Fruit fly (Drosophila melanogaster) whole organism, embryonic: ENCODE measurements around the gene Acp63F.
A peak's percentile ranks its signal among the peaks of the same experiment; 100 is the strongest.

Source experiments
- Ada2b ChIP-seq: fragments of 200-800 bp; sonication (Bioruptor generic); IDR thresholded peaks from 2 replicates; pipeline ENCODE4 v1.3.6; 2022; ENCODE audit warnings: missing biosample characterization, missing genetic modification characterization
- CG10565 ChIP-seq: fragments of 200-800 bp; sonication (Bioruptor generic); optimal IDR thresholded peaks from 3 replicates; lab custom pipeline; 2016; ENCODE audit warnings: missing biosample characterization, mild to moderate bottlenecking, missing genetic modification characterization
- CG12299 ChIP-seq: fragments of 200-800 bp; sonication (Bioruptor generic); optimal IDR thresholded peaks from 2 replicates; lab custom pipeline; 2018; ENCODE audit warnings: missing biosample characterization, mild to moderate bottlenecking, missing genetic modification characterization
- CG12769 ChIP-seq: fragments of 200-800 bp; sonication (Bioruptor generic); optimal IDR thresholded peaks from 2 replicates; lab custom pipeline; 2019; ENCODE audit warnings: missing biosample characterization, mild to moderate bottlenecking, missing genetic modification characterization, moderate library complexity
- CG14667 ChIP-seq: fragments of 200-800 bp; sonication (Bioruptor generic); IDR thresholded peaks from 2 replicates; pipeline ENCODE4 v1.3.6; 2022; ENCODE audit warnings: missing biosample characterization, missing genetic modification characterization
- CG1529 ChIP-seq: fragments of 200-800 bp; sonication (Bioruptor generic); optimal IDR thresholded peaks from 3 replicates; lab custom pipeline; 2018; ENCODE audit warnings: missing biosample characterization, missing genetic modification characterization
- CG17359 ChIP-seq: fragments of 200-800 bp; sonication (Bioruptor generic); optimal IDR thresholded peaks from 3 replicates; lab custom pipeline; 2018; ENCODE audit warnings: missing biosample characterization, mild to moderate bottlenecking, missing genetic modification characterization, moderate library complexity
- CG1792 ChIP-seq: fragments of 200-800 bp; sonication (Bioruptor generic); optimal IDR thresholded peaks from 2 replicates; lab custom pipeline; 2016; ENCODE audit warnings: missing biosample characterization, missing genetic modification characterization
- CG18619 ChIP-seq: fragments of 200-800 bp; sonication (Bioruptor generic); optimal IDR thresholded peaks from 3 replicates; lab custom pipeline; 2017; ENCODE audit warnings: missing biosample characterization, mild to moderate bottlenecking, missing genetic modification characterization
- CG3281 ChIP-seq: fragments of 200-800 bp; sonication (Bioruptor generic); optimal IDR thresholded peaks from 3 replicates; lab custom pipeline; 2017; ENCODE audit warnings: missing biosample characterization, mild to moderate bottlenecking, missing genetic modification characterization
- CG3838 ChIP-seq: fragments of 200-800 bp; sonication (Bioruptor generic); optimal IDR thresholded peaks from 3 replicates; lab custom pipeline; 2016; ENCODE audit warnings: missing biosample characterization, missing genetic modification characterization
- CG4617 ChIP-seq: fragments of 200-800 bp; sonication (Bioruptor generic); optimal IDR thresholded peaks from 3 replicates; lab custom pipeline; 2016; ENCODE audit warnings: missing biosample characterization, missing genetic modification characterization, borderline replicate concordance
- CG5245 ChIP-seq: fragments of 200-800 bp; sonication (Bioruptor generic); optimal IDR thresholded peaks from 3 replicates; lab custom pipeline; 2016; ENCODE audit warnings: missing biosample characterization, missing genetic modification characterization
- CG8089 ChIP-seq: fragments of 200-800 bp; sonication (Bioruptor generic); optimal IDR thresholded peaks from 3 replicates; lab custom pipeline; 2016; ENCODE audit warnings: missing biosample characterization, missing genetic modification characterization
- CG9727 ChIP-seq: fragments of 200-800 bp; sonication (Bioruptor generic); optimal IDR thresholded peaks from 3 replicates; lab custom pipeline; 2017; ENCODE audit warnings: missing biosample characterization, mild to moderate bottlenecking, missing genetic modification characterization
- Dbx ChIP-seq: fragments of 200-800 bp; sonication (Bioruptor generic); IDR thresholded peaks from 3 replicates; pipeline ENCODE4 v1.3.6; 2022; ENCODE audit warnings: missing biosample characterization, missing genetic modification characterization
- Dip3 ChIP-seq: fragments of 200-800 bp; sonication (Bioruptor generic); optimal IDR thresholded peaks from 3 replicates; lab custom pipeline; 2016; ENCODE audit warnings: missing biosample characterization, missing genetic modification characterization
- ERR ChIP-seq: fragments of 200-800 bp; sonication (Bioruptor generic); optimal IDR thresholded peaks from 2 replicates; lab custom pipeline; 2016; ENCODE audit warnings: missing biosample characterization, missing genetic modification characterization
- Fer2 ChIP-seq: fragments of 200-800 bp; sonication (Bioruptor generic); optimal IDR thresholded peaks from 2 replicates; lab custom pipeline; 2018; ENCODE audit warnings: missing biosample characterization, mild to moderate bottlenecking, missing genetic modification characterization, moderate library complexity
- Hr78 ChIP-seq, 2 experiments: fragments of 200-800 bp in 1 of 2; fragments of >200 bp in 1 of 2; sonication (Bioruptor generic) in 1 of 2; optimal IDR thresholded peaks; 2 replicates each; lab custom pipeline; 2017 to 2019; ENCODE audit warnings: missing biosample characterization in 2 of 2, missing genetic modification characterization in 2 of 2, mild to moderate bottlenecking in 1 of 2, moderate library complexity in 1 of 2
- Lhr ChIP-seq: fragments of 200-800 bp; sonication (Bioruptor generic); optimal IDR thresholded peaks from 3 replicates; lab custom pipeline; 2017; ENCODE audit warnings: mild to moderate bottlenecking, missing biosample characterization, missing genetic modification reagents, missing genetic modification characterization
- MESR4 ChIP-seq: fragments of 200-800 bp; sonication (Bioruptor generic); optimal IDR thresholded peaks from 2 replicates; lab custom pipeline; 2018; ENCODE audit warnings: missing biosample characterization, mild to moderate bottlenecking, missing genetic modification characterization, moderate library complexity
- Nf-YC ChIP-seq: fragments of 200-800 bp; optimal IDR thresholded peaks from 3 replicates; lab custom pipeline; 2019; ENCODE audit warnings: missing biosample characterization, mild to moderate bottlenecking, missing genetic modification characterization, moderate library complexity
- Optix ChIP-seq: fragments of 200-800 bp; sonication (Bioruptor generic); IDR thresholded peaks from 3 replicates; pipeline ENCODE4 v1.3.6; 2022; ENCODE audit warnings: missing biosample characterization, missing genetic modification characterization
- Ravus ChIP-seq: fragments of 200-800 bp; sonication (Bioruptor generic); IDR thresholded peaks from 2 replicates; pipeline ENCODE4 v1.3.6; 2022; ENCODE audit warnings: missing biosample characterization, missing genetic modification characterization
- Sox102F ChIP-seq: fragments of 200-800 bp; sonication (Bioruptor generic); optimal IDR thresholded peaks from 2 replicates; lab custom pipeline; 2018; ENCODE audit warnings: missing biosample characterization, mild to moderate bottlenecking, missing genetic modification characterization, moderate library complexity
- Xbp1 ChIP-seq: fragments of 200-800 bp; sonication (Bioruptor generic); optimal IDR thresholded peaks from 3 replicates; lab custom pipeline; 2016; ENCODE audit warnings: missing biosample characterization, mild to moderate bottlenecking, missing genetic modification characterization
- ap ChIP-seq: fragments of 200-800 bp; sonication (Bioruptor generic); IDR thresholded peaks from 2 replicates; pipeline ENCODE4 v1.3.6; 2022; ENCODE audit warnings: missing biosample characterization, missing genetic modification characterization
- bbx ChIP-seq: fragments of 200-800 bp; sonication (Bioruptor generic); IDR thresholded peaks from 2 replicates; pipeline ENCODE4 v1.3.6; 2022; ENCODE audit warnings: missing biosample characterization, missing genetic modification characterization; ENCODE audit not compliant: partially characterized antibody
- cas ChIP-seq: fragments of 200-800 bp; sonication (Bioruptor generic); IDR thresholded peaks from 2 replicates; pipeline ENCODE4 v1.3.6; 2022; ENCODE audit warnings: missing biosample characterization, missing genetic modification characterization
- caup ChIP-seq: fragments of 200-800 bp; sonication (Bioruptor generic); optimal IDR thresholded peaks from 3 replicates; lab custom pipeline; 2017; ENCODE audit warnings: missing biosample characterization, mild to moderate bottlenecking, missing genetic modification characterization, moderate library complexity; ENCODE audit not compliant: severe bottlenecking
- chif ChIP-seq, 2 experiments: fragments of 200-800 bp; sonication (Bioruptor generic); optimal IDR thresholded peaks; 3 replicates each; lab custom pipeline; 2016; ENCODE audit warnings: missing biosample characterization in 2 of 2, missing genetic modification characterization in 2 of 2
- da ChIP-seq: fragments of 200-800 bp; sonication (Bioruptor generic); optimal IDR thresholded peaks from 2 replicates; lab custom pipeline; 2016; ENCODE audit warnings: missing biosample characterization, missing genetic modification characterization
- dmrt99B ChIP-seq: fragments of 200-800 bp; sonication (Bioruptor generic); optimal IDR thresholded peaks from 2 replicates; lab custom pipeline; 2018; ENCODE audit warnings: missing biosample characterization, mild to moderate bottlenecking, missing genetic modification characterization, moderate library complexity
- gem ChIP-seq: fragments of 200-800 bp; sonication (Bioruptor generic); optimal IDR thresholded peaks from 2 replicates; lab custom pipeline; 2019; ENCODE audit warnings: missing biosample characterization, mild to moderate bottlenecking, missing genetic modification characterization, moderate library complexity
- hkb ChIP-seq, 2 experiments: fragments of 200-800 bp in 1 of 2; fragments of >200 bp in 1 of 2; sonication (Bioruptor generic) in 1 of 2; IDR thresholded peaks in 1 of 2; optimal IDR thresholded peaks in 1 of 2; 2 replicates each; pipeline versions ENCODE4 v1.3.6 to Lab custom; 2017 to 2022; ENCODE audit warnings: missing biosample characterization in 1 of 2, missing genetic modification characterization in 1 of 2
- insv ChIP-seq, 2 experiments: fragments of 200-800 bp; sonication (Bioruptor generic); optimal IDR thresholded peaks; 3 replicates each; lab custom pipeline; 2016 to 2018; ENCODE audit warnings: missing biosample characterization in 2 of 2, missing genetic modification characterization in 2 of 2
- jigr1 ChIP-seq: fragments of 200-800 bp; sonication (Bioruptor generic); IDR thresholded peaks from 3 replicates; pipeline ENCODE4 v1.3.6; 2022; ENCODE audit warnings: missing biosample characterization, missing genetic modification characterization
- knrl ChIP-seq: fragments of 200-800 bp; sonication (Bioruptor generic); IDR thresholded peaks from 3 replicates; pipeline ENCODE4 v1.3.6; 2022; ENCODE audit warnings: missing biosample characterization, missing genetic modification characterization; ENCODE audit not compliant: partially characterized antibody
- lab ChIP-seq: fragments of 200-800 bp; sonication (Bioruptor generic); optimal IDR thresholded peaks from 3 replicates; lab custom pipeline; 2017; ENCODE audit warnings: missing biosample characterization, missing genetic modification characterization, mild to moderate bottlenecking, moderate library complexity, missing genetic modification reagents
- mirr ChIP-seq: fragments of 200-800 bp; sonication (Bioruptor generic); optimal IDR thresholded peaks from 3 replicates; lab custom pipeline; 2018; ENCODE audit warnings: missing biosample characterization, mild to moderate bottlenecking, missing genetic modification characterization
- sc ChIP-seq, 3 experiments: fragments of >200 bp in 2 of 3; fragments of 200-800 bp in 1 of 3; sonication (Bioruptor generic) in 1 of 3; optimal IDR thresholded peaks; 2 replicates in 2 of 3; 3 replicates in 1 of 3; lab custom pipeline; 2017; ENCODE audit warnings: mild to moderate bottlenecking in 1 of 3, missing biosample characterization in 1 of 3, missing genetic modification characterization in 1 of 3, missing genetic modification reagents in 1 of 3
- schlank ChIP-seq: fragments of 200-800 bp; sonication (Bioruptor generic); optimal IDR thresholded peaks from 2 replicates; lab custom pipeline; 2018; ENCODE audit warnings: missing biosample characterization, mild to moderate bottlenecking, missing genetic modification characterization
- sd ChIP-seq: fragments of 200-800 bp; sonication (Bioruptor generic); optimal IDR thresholded peaks from 3 replicates; lab custom pipeline; 2018; ENCODE audit warnings: missing biosample characterization, mild to moderate bottlenecking, missing genetic modification characterization, moderate library complexity
- sens ChIP-seq: fragments of 200-800 bp; sonication (Bioruptor generic); peaks from one replicate; lab custom pipeline; 2016; ENCODE audit warnings: missing biosample characterization, missing genetic modification characterization
- sug ChIP-seq: fragments of 200-800 bp; optimal IDR thresholded peaks from 2 replicates; lab custom pipeline; 2019; ENCODE audit warnings: missing biosample characterization, mild to moderate bottlenecking, missing genetic modification characterization, moderate library complexity
- toy ChIP-seq: fragments of 200-800 bp; sonication (Bioruptor generic); IDR thresholded peaks from 2 replicates; pipeline ENCODE4 v1.3.6; 2022; ENCODE audit warnings: missing biosample characterization, missing genetic modification characterization
- twi ChIP-seq: fragments of 200-800 bp; optimal IDR thresholded peaks from 2 replicates; lab custom pipeline; 2019; ENCODE audit warnings: missing biosample characterization, mild to moderate bottlenecking, missing genetic modification characterization, moderate library complexity
- wek ChIP-seq: fragments of 200-800 bp; sonication (Bioruptor generic); optimal IDR thresholded peaks from 3 replicates; lab custom pipeline; 2018; ENCODE audit warnings: missing biosample characterization, mild to moderate bottlenecking, missing genetic modification characterization, moderate library complexity
- zen2 ChIP-seq: fragments of 200-800 bp; sonication (Bioruptor generic); IDR thresholded peaks from 3 replicates; pipeline ENCODE4 v1.3.6; 2022; ENCODE audit warnings: missing biosample characterization, missing genetic modification characterization; ENCODE audit not compliant: partially characterized antibody

Gene Acp63F

DNA sequence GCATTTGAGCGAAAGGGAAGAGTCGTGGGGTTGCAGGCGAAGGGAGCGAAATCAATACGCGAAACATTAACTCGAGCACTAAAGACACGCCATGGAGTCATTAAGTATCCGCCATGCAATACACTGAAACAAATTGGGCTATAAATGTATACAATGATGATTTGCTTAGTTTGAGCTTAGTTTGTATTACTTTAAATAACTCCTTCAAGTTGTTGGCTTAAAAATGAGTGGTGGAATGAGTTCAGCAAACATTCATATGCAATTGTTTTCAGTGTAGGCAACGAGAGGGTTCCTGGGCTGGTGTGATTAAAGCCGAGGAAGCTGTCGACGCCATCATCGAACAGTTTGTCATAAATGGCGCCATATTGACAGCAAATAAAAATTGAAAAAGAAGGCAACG is 18.5 kb downstream of the Acp63F start (continued):
- TF ChIP-seq ap (no peak), dmrt99B (tag; lab: Kevin White, UChicago) (peak; percentile 2), CG3838 (GFP tag; lab: Kevin White, UChicago) (no peak), Ada2b (GFP tag; lab: Robert Waterston, UW) (no peak), CG18619 (GFP tag; lab: Kevin White, UChicago) (no peak), sd (tag; lab: Kevin White, UChicago) (no peak), CG12299 (tag; lab: Kevin White, UChicago) (no peak), bbx (GFP tag; lab: Robert Waterston, UW) (no peak), CG3281 (GFP tag; lab: Kevin White, UChicago) (no peak), Nf-YC (no peak), CG8089 (GFP tag; lab: Kevin White, UChicago) (no peak), CG4617 (no peak), Fer2 (tag; lab: Kevin White, UChicago) (no peak), CG17359 (no peak), CG14667 (GFP tag; lab: Robert Waterston, UW) (no peak), MESR4 (GFP tag; lab: Kevin White, UChicago) (no peak), insv (GFP tag; optimal IDR thresholded peaks at IDR 0.05; lab: Kevin White, UChicago) (no peak), schlank (tag; lab: Kevin White, UChicago) (no peak), twi (tag; lab: Kevin White, UChicago) (no peak), wek (GFP tag; lab: Kevin White, UChicago) (no peak), zen2 (GFP tag; lab: Robert Waterston, UW) (no peak), ERR (no peak), lab (GFP tag; lab: Kevin White, UChicago) (peak; percentile 4), Lhr (GFP tag; lab: Kevin White, UChicago) (no peak), jigr1 (GFP tag; lab: Robert Waterston, UW) (no peak), cas (GFP tag; lab: Robert Waterston, UW) (no peak), CG1792 (no peak), chif (GFP tag; optimal IDR thresholded peaks at IDR 0.05; lab: Kevin White, UChicago) (no peak), CG1529 (GFP tag; lab: Kevin White, UChicago) (no peak), da (no peak), CG9727 (no peak), sc (optimal IDR thresholded peaks at IDR 0.05; lab: Kevin White, UChicago) (no peak), sc (GFP tag; optimal IDR thresholded peaks at IDR 0.05; lab: Kevin White, UChicago) (no peak), Dbx (GFP tag; lab: Robert Waterston, UW) (no peak), Sox102F (GFP tag; lab: Kevin White, UChicago) (peak; percentile 37), toy (GFP tag; lab: Robert Waterston, UW) (no peak), sens (GFP tag; lab: Kevin White, UChicago) (no peak), knrl (GFP tag; lab: Robert Waterston, UW) (no peak), Hr78 (GFP tag; optimal IDR thresholded peaks at IDR 0.05; lab: Kevin White, UChicago) (no peak), Optix (GFP tag; lab: Robert Waterston, UW) (no peak), hkb (optimal IDR thresholded peaks at IDR 0.05; lab: Kevin White, UChicago) (no peak), hkb (GFP tag; IDR thresholded peaks at IDR 0.05; lab: Robert Waterston, UW) (0 out of 2 replicates have a peak, but pooled peaks have one; percentile 26), gem (tag; lab: Kevin White, UChicago) (peak; percentile 22), CG10565 (no peak), sug (no peak), caup (GFP tag; lab: Kevin White, UChicago) (no peak), mirr (no peak), CG12769 (tag; lab: Kevin White, UChicago) (peak; percentile 18), Dip3 (no peak), Ravus (GFP tag; lab: Robert Waterston, UW) (no peak), Xbp1 (GFP tag; lab: Kevin White, UChicago) (peak; percentile 11), CG5245 (GFP tag; lab: Kevin White, UChicago) (no peak)
